Worm (Caenorhabditis elegans) whole organism, early embryonic: ENCODE measurements around the gene tin-9.1.

ENCODE experiments used
- F13C5.2 ChIP-seq: sonication (generic microtip); optimal IDR thresholded peaks from 2 replicates; lab custom pipeline; 2017; ENCODE audit warnings: mild to moderate bottlenecking, missing genetic modification characterization, inconsistent platforms, missing compliant biosample characterization
- aly-1 ChIP-seq: sonication (generic microtip); optimal IDR thresholded peaks from 2 replicates; lab custom pipeline; 2016; ENCODE audit warnings: missing genetic modification characterization, missing compliant biosample characterization
- ama-1 ChIP-seq: fragments of 150-350 bp; optimal IDR thresholded peaks from 2 replicates; lab custom pipeline; 2014
- ceh-36 ChIP-seq: sonication (generic microtip); optimal IDR thresholded peaks from 2 replicates; lab custom pipeline; 2016; ENCODE audit warnings: missing genetic modification characterization, inconsistent platforms, missing compliant biosample characterization
- pes-1 ChIP-seq: fragments of 200-800 bp; sonication (Bioruptor generic); IDR thresholded peaks from 2 replicates; pipeline ENCODE4 v1.3.6; 2022; ENCODE audit warnings: missing genetic modification reagents, missing genetic modification characterization, missing compliant biosample characterization
- scrt-1 ChIP-seq: fragments of 200-800 bp; sonication (Bioruptor generic); IDR thresholded peaks from 2 replicates; pipeline ENCODE4 v1.3.6; 2022; ENCODE audit warnings: missing genetic modification characterization, missing compliant biosample characterization
- tbx-11 ChIP-seq: fragments of 200-800 bp; sonication (Bioruptor generic); IDR thresholded peaks from 2 replicates; pipeline ENCODE4 v1.3.6; 2022; ENCODE audit warnings: missing genetic modification characterization, missing compliant biosample characterization
- tbx-37 ChIP-seq: fragments of 200-800 bp; sonication (Bioruptor generic); conservative IDR thresholded peaks from 2 replicates; pipeline ENCODE4 v1.3.6; 2022; ENCODE audit warnings: missing genetic modification reagents, missing genetic modification characterization, missing compliant biosample characterization
- tra-4 ChIP-seq: sonication (generic microtip); optimal IDR thresholded peaks from 2 replicates; lab custom pipeline; 2017; ENCODE audit warnings: missing genetic modification characterization, missing compliant biosample characterization

- TF ChIP-seq pes-1 (GFP tag; lab: Robert Waterston, UW) (no peak), tbx-37 (GFP tag; lab: Robert Waterston, UW) (no peak), tra-4 (tag; lab: Kevin White, UChicago) (no peak), scrt-1 (GFP tag; lab: Robert Waterston, UW) (no peak), tbx-11 (GFP tag; lab: Robert Waterston, UW) (no peak), aly-1 (tag; lab: Kevin White, UChicago) (no peak), F13C5.2 (tag; lab: Kevin White, UChicago) (no peak), ama-1 (lab: Kevin White, UChicago) (no peak), ceh-36 (tag; lab: Kevin White, UChicago) (no peak)
Observed at ce11 chrIV:7051515-7051914, 7.1 kb upstream of the tin-9.1 start.
